Fruit fly (Drosophila melanogaster) whole organism, embryonic: ENCODE measurements around the gene CG31495.

Experiments used
- Ada2b ChIP-seq: fragments of 200-800 bp; sonication (Bioruptor generic); IDR thresholded peaks from 2 replicates; pipeline ENCODE4 v1.3.6; 2022; ENCODE audit warnings: missing biosample characterization, missing genetic modification characterization
- Atf-2 ChIP-seq: fragments of 200-800 bp; sonication (Bioruptor generic); optimal IDR thresholded peaks from 2 replicates; lab custom pipeline; 2016; ENCODE audit warnings: missing biosample characterization, missing genetic modification characterization
- BEAF-32 ChIP-seq: fragments of 200-800 bp; sonication (Bioruptor generic); optimal IDR thresholded peaks from 3 replicates; lab custom pipeline; 2017; ENCODE audit warnings: missing biosample characterization, missing genetic modification characterization, mild to moderate bottlenecking, moderate library complexity, missing genetic modification reagents
- Bteb2 ChIP-seq: fragments of 200-800 bp; sonication (Bioruptor generic); optimal IDR thresholded peaks from 2 replicates; lab custom pipeline; 2016; ENCODE audit warnings: missing biosample characterization, missing genetic modification characterization
- CG10274 ChIP-seq: fragments of 200-800 bp; sonication (Bioruptor generic); optimal IDR thresholded peaks from 3 replicates; lab custom pipeline; 2017; ENCODE audit warnings: missing biosample characterization, mild to moderate bottlenecking, missing genetic modification characterization
- CG10543 ChIP-seq: fragments of 200-800 bp; sonication (Bioruptor generic); optimal IDR thresholded peaks from 3 replicates; lab custom pipeline; 2017; ENCODE audit warnings: missing biosample characterization, mild to moderate bottlenecking, missing genetic modification characterization, moderate library complexity
- CG12155 ChIP-seq: fragments of 200-800 bp; sonication (Bioruptor generic); optimal IDR thresholded peaks from 3 replicates; lab custom pipeline; 2016; ENCODE audit warnings: missing biosample characterization, missing genetic modification characterization
- CG13296 ChIP-seq: fragments of 200-800 bp; sonication (Bioruptor generic); optimal IDR thresholded peaks from 3 replicates; lab custom pipeline; 2018; ENCODE audit warnings: missing biosample characterization, mild to moderate bottlenecking, missing genetic modification characterization
- CG13894 ChIP-seq: fragments of 200-800 bp; sonication (Bioruptor generic); optimal IDR thresholded peaks from 3 replicates; lab custom pipeline; 2018; ENCODE audit warnings: missing biosample characterization, mild to moderate bottlenecking, missing genetic modification characterization, moderate library complexity
- CG15073 ChIP-seq: fragments of 200-800 bp; sonication (Bioruptor generic); optimal IDR thresholded peaks from 2 replicates; lab custom pipeline; 2016; ENCODE audit warnings: missing biosample characterization, missing genetic modification characterization
- CG2889 ChIP-seq: fragments of 200-800 bp; sonication (Bioruptor generic); IDR thresholded peaks from 3 replicates; pipeline ENCODE4 v1.3.6; 2022; ENCODE audit warnings: missing biosample characterization, missing genetic modification characterization
- CG31388 ChIP-seq: fragments of 200-800 bp; sonication (Bioruptor generic); optimal IDR thresholded peaks from 2 replicates; lab custom pipeline; 2016; ENCODE audit warnings: missing biosample characterization, missing genetic modification characterization
- CG43689 ChIP-seq: fragments of 200-800 bp; sonication (Bioruptor generic); IDR thresholded peaks from 2 replicates; pipeline ENCODE4 v1.3.6; 2022; ENCODE audit warnings: missing biosample characterization, missing genetic modification characterization
- CG5180 ChIP-seq: fragments of 200-800 bp; sonication (Bioruptor generic); optimal IDR thresholded peaks from 3 replicates; lab custom pipeline; 2017; ENCODE audit warnings: missing biosample characterization, missing genetic modification characterization, mild to moderate bottlenecking, moderate library complexity, missing genetic modification reagents
- CG6689 ChIP-seq: fragments of 200-800 bp; sonication (Bioruptor generic); IDR thresholded peaks from 2 replicates; pipeline ENCODE4 v1.3.6; 2022; ENCODE audit warnings: missing biosample characterization, missing genetic modification characterization
- CG8089 ChIP-seq: fragments of 200-800 bp; sonication (Bioruptor generic); optimal IDR thresholded peaks from 3 replicates; lab custom pipeline; 2016; ENCODE audit warnings: missing biosample characterization, missing genetic modification characterization
- CG9797 ChIP-seq: fragments of 200-800 bp; sonication (Bioruptor generic); optimal IDR thresholded peaks from 3 replicates; lab custom pipeline; 2018; ENCODE audit warnings: missing biosample characterization, mild to moderate bottlenecking, missing genetic modification characterization
- CoRest ChIP-seq: fragments of 200-800 bp; sonication (Bioruptor generic); optimal IDR thresholded peaks from 3 replicates; lab custom pipeline; 2018; ENCODE audit warnings: missing biosample characterization, mild to moderate bottlenecking, missing genetic modification characterization, moderate library complexity
- D19A ChIP-seq: fragments of 200-800 bp; optimal IDR thresholded peaks from 3 replicates; lab custom pipeline; 2019; ENCODE audit warnings: missing biosample characterization, mild to moderate bottlenecking, missing genetic modification characterization, moderate library complexity
- Dad ChIP-seq: fragments of 200-800 bp; sonication (Bioruptor generic); optimal IDR thresholded peaks from 3 replicates; lab custom pipeline; 2016; ENCODE audit warnings: missing biosample characterization, missing genetic modification characterization
- Elba2 ChIP-seq: fragments of 200-800 bp; sonication (Bioruptor generic); optimal IDR thresholded peaks from 3 replicates; lab custom pipeline; 2016; ENCODE audit warnings: missing biosample characterization, missing genetic modification characterization
- HHEX ChIP-seq: fragments of 200-800 bp; sonication (Bioruptor generic); optimal IDR thresholded peaks from 3 replicates; lab custom pipeline; 2017; ENCODE audit warnings: missing biosample characterization, mild to moderate bottlenecking, missing genetic modification characterization, missing genetic modification reagents
- HmgD ChIP-seq: fragments of 200-800 bp; sonication (Bioruptor generic); optimal IDR thresholded peaks from 3 replicates; lab custom pipeline; 2016; ENCODE audit warnings: missing biosample characterization, missing genetic modification characterization
- Hmx ChIP-seq: fragments of 200-800 bp; sonication (Bioruptor generic); optimal IDR thresholded peaks from 2 replicates; lab custom pipeline; 2016; ENCODE audit warnings: missing biosample characterization, missing genetic modification characterization
- Hsf ChIP-seq: fragments of 200-800 bp; sonication (Bioruptor generic); optimal IDR thresholded peaks from 3 replicates; lab custom pipeline; 2016; ENCODE audit warnings: missing biosample characterization, missing genetic modification characterization
- NFAT ChIP-seq: fragments of 200-800 bp; sonication (Bioruptor generic); IDR thresholded peaks from 2 replicates; pipeline ENCODE4 v1.3.6; 2022; ENCODE audit warnings: missing biosample characterization, missing genetic modification characterization
- Pdp1 ChIP-seq, 2 experiments: fragments of 200-800 bp; sonication (Bioruptor generic); optimal IDR thresholded peaks; 3 replicates each; lab custom pipeline; 2016; ENCODE audit warnings: missing biosample characterization in 2 of 2, missing genetic modification characterization in 2 of 2, mild to moderate bottlenecking in 1 of 2, moderate library complexity in 1 of 2
- Rfx ChIP-seq: fragments of 200-800 bp; sonication (Bioruptor generic); IDR thresholded peaks from 2 replicates; pipeline ENCODE4 v1.3.6; 2022; ENCODE audit warnings: missing biosample characterization, missing genetic modification characterization
- Side ChIP-seq: fragments of 200-800 bp; sonication (Bioruptor generic); optimal IDR thresholded peaks from 2 replicates; lab custom pipeline; 2016; ENCODE audit warnings: missing biosample characterization, missing genetic modification characterization
- Sin3A ChIP-seq: fragments of >200 bp; optimal IDR thresholded peaks from 2 replicates; lab custom pipeline; 2018
- Usf ChIP-seq: fragments of 200-800 bp; sonication (Bioruptor generic); optimal IDR thresholded peaks from 2 replicates; lab custom pipeline; 2017; ENCODE audit warnings: missing genotype, missing biosample characterization, missing genetic modification characterization
- ac ChIP-seq: fragments of 200-800 bp; sonication (Bioruptor generic); optimal IDR thresholded peaks from 3 replicates; lab custom pipeline; 2017; ENCODE audit warnings: missing biosample characterization, mild to moderate bottlenecking, missing genetic modification characterization
- cas ChIP-seq: fragments of 200-800 bp; sonication (Bioruptor generic); IDR thresholded peaks from 2 replicates; pipeline ENCODE4 v1.3.6; 2022; ENCODE audit warnings: missing biosample characterization, missing genetic modification characterization
- cg ChIP-seq: fragments of 200-800 bp; sonication (Bioruptor generic); optimal IDR thresholded peaks from 3 replicates; lab custom pipeline; 2019; ENCODE audit warnings: missing biosample characterization, mild to moderate bottlenecking, missing genetic modification characterization, moderate library complexity
- ci ChIP-seq: fragments of 200-800 bp; sonication (Bioruptor generic); IDR thresholded peaks from 3 replicates; pipeline ENCODE4 v1.3.6; 2022; ENCODE audit warnings: missing biosample characterization, missing genetic modification characterization
- croc ChIP-seq: fragments of 200-800 bp; sonication (Bioruptor generic); conservative IDR thresholded peaks from 3 replicates; pipeline ENCODE4 v1.3.6; 2022; ENCODE audit warnings: missing biosample characterization, missing genetic modification characterization
- dati ChIP-seq: fragments of 200-800 bp; sonication (Bioruptor generic); IDR thresholded peaks from 2 replicates; pipeline ENCODE4 v1.3.6; 2022; ENCODE audit warnings: missing biosample characterization, missing genetic modification characterization
- disco-r ChIP-seq: fragments of 200-800 bp; sonication (Bioruptor generic); optimal IDR thresholded peaks from 2 replicates; lab custom pipeline; 2016; ENCODE audit warnings: missing biosample characterization, missing genetic modification characterization
- dmrt11E ChIP-seq: fragments of 200-800 bp; sonication (Bioruptor generic); optimal IDR thresholded peaks from 3 replicates; lab custom pipeline; 2018; ENCODE audit warnings: missing biosample characterization, mild to moderate bottlenecking, missing genetic modification characterization, moderate library complexity
- ftz-f1 ChIP-seq: fragments of 200-800 bp; sonication (Bioruptor generic); optimal IDR thresholded peaks from 2 replicates; lab custom pipeline; 2016; ENCODE audit warnings: missing biosample characterization, missing genetic modification characterization
- gsb ChIP-seq: fragments of 200-800 bp; sonication (Bioruptor generic); IDR thresholded peaks from 2 replicates; pipeline ENCODE4 v1.3.6; 2022; ENCODE audit warnings: missing biosample characterization, missing genetic modification characterization
- gt ChIP-seq: fragments of 200-800 bp; sonication (Bioruptor generic); IDR thresholded peaks from 2 replicates; pipeline ENCODE4 v1.3.6; 2022; ENCODE audit warnings: missing biosample characterization, missing genetic modification characterization
- jumu ChIP-seq: fragments of 200-800 bp; sonication (Bioruptor generic); optimal IDR thresholded peaks from 3 replicates; lab custom pipeline; 2016; ENCODE audit warnings: missing biosample characterization, missing genetic modification characterization
- lab ChIP-seq: fragments of 200-800 bp; sonication (Bioruptor generic); optimal IDR thresholded peaks from 3 replicates; lab custom pipeline; 2017; ENCODE audit warnings: missing biosample characterization, missing genetic modification characterization, mild to moderate bottlenecking, moderate library complexity, missing genetic modification reagents
- maf-S ChIP-seq: fragments of 200-800 bp; sonication (Bioruptor generic); optimal IDR thresholded peaks from 2 replicates; lab custom pipeline; 2016; ENCODE audit warnings: missing biosample characterization, missing genetic modification characterization
- nau ChIP-seq: fragments of 200-800 bp; sonication (Bioruptor generic); optimal IDR thresholded peaks from 3 replicates; lab custom pipeline; 2017; ENCODE audit warnings: missing biosample characterization, mild to moderate bottlenecking, missing genetic modification characterization, missing genetic modification reagents
- pnt ChIP-seq: fragments of 200-800 bp; sonication (Bioruptor generic); optimal IDR thresholded peaks from 3 replicates; lab custom pipeline; 2016; ENCODE audit warnings: missing biosample characterization, missing genetic modification characterization
- ranshi ChIP-seq: fragments of 200-800 bp; sonication (Bioruptor generic); IDR thresholded peaks from 2 replicates; pipeline ENCODE4 v1.3.6; 2022; ENCODE audit warnings: missing biosample characterization, missing genetic modification characterization
- sc ChIP-seq, 3 experiments: fragments of >200 bp in 2 of 3; fragments of 200-800 bp in 1 of 3; sonication (Bioruptor generic) in 1 of 3; optimal IDR thresholded peaks; 2 replicates in 2 of 3; 3 replicates in 1 of 3; lab custom pipeline; 2017; ENCODE audit warnings: mild to moderate bottlenecking in 1 of 3, missing biosample characterization in 1 of 3, missing genetic modification characterization in 1 of 3, missing genetic modification reagents in 1 of 3
- slou ChIP-seq: fragments of 200-800 bp; sonication (Bioruptor generic); optimal IDR thresholded peaks from 3 replicates; lab custom pipeline; 2016; ENCODE audit warnings: missing biosample characterization, missing genetic modification characterization
- trem ChIP-seq: fragments of 200-800 bp; optimal IDR thresholded peaks from 3 replicates; lab custom pipeline; 2019; ENCODE audit warnings: missing biosample characterization, mild to moderate bottlenecking, missing genetic modification characterization, moderate library complexity
- wek ChIP-seq: fragments of 200-800 bp; sonication (Bioruptor generic); optimal IDR thresholded peaks from 3 replicates; lab custom pipeline; 2018; ENCODE audit warnings: missing biosample characterization, mild to moderate bottlenecking, missing genetic modification characterization, moderate library complexity

The CG31495 gene

DNA sequence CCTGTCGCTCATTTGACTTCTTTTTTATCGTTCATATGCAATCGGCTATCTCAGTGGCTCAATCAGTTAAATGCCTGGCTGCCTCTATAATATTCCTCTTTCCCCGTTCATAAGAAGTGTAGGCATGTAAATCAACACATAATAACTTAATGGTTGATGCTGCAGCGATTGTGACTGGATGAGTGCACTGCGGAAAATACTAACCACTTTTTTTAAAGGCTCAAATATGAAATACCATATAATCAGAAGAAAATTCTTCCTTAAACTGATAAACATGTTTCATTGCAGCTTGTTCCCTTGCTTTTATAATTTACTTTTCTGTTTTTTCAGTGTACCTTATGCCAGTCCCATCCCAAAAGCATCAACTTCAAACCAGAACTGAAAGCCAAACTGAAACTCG, 45.2 kb upstream of the CG31495 start (continued):
- TF ChIP-seq trem (tag; lab: Kevin White, UChicago), result peak; percentile 11
- TF ChIP-seq Pdp1 (GFP tag; optimal IDR thresholded peaks at IDR 0.05; lab: Kevin White, UChicago), result peak in 1 of 2 experiments; percentile 23
- no peak for TF ChIP-seq BEAF-32 (GFP tag; lab: Kevin White, UChicago)
- no peak for TF ChIP-seq Side
- TF ChIP-seq ranshi (GFP tag; lab: Robert Waterston, UW), result peak; percentile 56; the same call in 1 of the 2 replicates
- no peak for TF ChIP-seq Hsf (GFP tag; lab: Kevin White, UChicago)
- no peak; the same call in 1 of the 2 replicates for TF ChIP-seq Ada2b (GFP tag; lab: Robert Waterston, UW)
- TF ChIP-seq sc (optimal IDR thresholded peaks at IDR 0.05; lab: Kevin White, UChicago), result no peak
- TF ChIP-seq sc (GFP tag; optimal IDR thresholded peaks at IDR 0.05; lab: Kevin White, UChicago), result peak; percentile 11
- no peak for TF ChIP-seq CG9797
- no peak for TF ChIP-seq HHEX (GFP tag; lab: Kevin White, UChicago)
- no peak for TF ChIP-seq Usf (GFP tag; lab: Kevin White, UChicago)
- no peak for TF ChIP-seq CG12155
- no peak for TF ChIP-seq gsb (GFP tag; lab: Robert Waterston, UW)
- TF ChIP-seq CG5180 (GFP tag; lab: Kevin White, UChicago), result no peak
- TF ChIP-seq CG15073 (GFP tag; lab: Kevin White, UChicago), result no peak
- no peak for TF ChIP-seq CG2889 (GFP tag; lab: Robert Waterston, UW)
- no peak for TF ChIP-seq NFAT (GFP tag; lab: Robert Waterston, UW)
- TF ChIP-seq maf-S (GFP tag; lab: Kevin White, UChicago), result no peak
- TF ChIP-seq D19A (tag; lab: Kevin White, UChicago), result peak; percentile 33
- TF ChIP-seq CoRest (tag; lab: Kevin White, UChicago), result peak; percentile 12
- TF ChIP-seq dmrt11E, result peak; percentile 66
- no peak for TF ChIP-seq wek
- peak; percentile 43; the same call in 2 of the 3 replicates for TF ChIP-seq croc (GFP tag; lab: Robert Waterston, UW)
- TF ChIP-seq Atf-2, result peak; percentile 46
- TF ChIP-seq Hmx (GFP tag; lab: Kevin White, UChicago), result no peak
- TF ChIP-seq gt, result no peak
- no peak for TF ChIP-seq slou (GFP tag; lab: Kevin White, UChicago)
- no peak for TF ChIP-seq disco-r
- no peak for TF ChIP-seq ftz-f1
- no peak for TF ChIP-seq cg (GFP tag; lab: Kevin White, UChicago)
- TF ChIP-seq CG43689 (GFP tag; lab: Robert Waterston, UW), result no peak
- no peak for TF ChIP-seq nau (GFP tag; lab: Kevin White, UChicago)
- TF ChIP-seq CG13296 (GFP tag; lab: Kevin White, UChicago), result no peak
- TF ChIP-seq HmgD (GFP tag; lab: Kevin White, UChicago), result no peak
- TF ChIP-seq jumu (GFP tag; lab: Kevin White, UChicago), result no peak
- no peak for TF ChIP-seq Elba2
- TF ChIP-seq CG10543 (GFP tag; lab: Kevin White, UChicago), result no peak
- TF ChIP-seq CG8089 (GFP tag; lab: Kevin White, UChicago), result peak; percentile 10
- TF ChIP-seq Dad (GFP tag; lab: Kevin White, UChicago), result no peak
- TF ChIP-seq CG31388 (GFP tag; lab: Kevin White, UChicago), result no peak
- no peak for TF ChIP-seq lab (GFP tag; lab: Kevin White, UChicago)
- TF ChIP-seq Bteb2 (GFP tag; lab: Kevin White, UChicago), result no peak
- peak; percentile 19 for TF ChIP-seq pnt (GFP tag; lab: Kevin White, UChicago)
- TF ChIP-seq ac (GFP tag; lab: Kevin White, UChicago), result no peak
- TF ChIP-seq CG13894, result no peak
- no peak for TF ChIP-seq cas (GFP tag; lab: Robert Waterston, UW)
- TF ChIP-seq Sin3A (lab: Kevin White, UChicago), result no peak
- no peak for TF ChIP-seq Rfx
- TF ChIP-seq CG6689 (GFP tag; lab: Robert Waterston, UW), result 0 out of 2 replicates have a peak, but pooled peaks have one; percentile 39
- no peak for TF ChIP-seq dati (GFP tag; lab: Robert Waterston, UW)
- TF ChIP-seq ci, result peak; percentile 62; the same call in 2 of the 3 replicates
- no peak for TF ChIP-seq CG10274 (GFP tag; lab: Kevin White, UChicago)
